Fruit fly (Drosophila melanogaster) whole organism, embryonic: ENCODE data around the gene Lst8.

Experiments
- CG12299 ChIP-seq: fragments of 200-800 bp; sonication (Bioruptor generic); optimal IDR thresholded peaks from 2 replicates; lab custom pipeline; 2018; ENCODE audit warnings: missing biosample characterization, mild to moderate bottlenecking, missing genetic modification characterization
- CG12942 ChIP-seq: fragments of 200-800 bp; sonication (Bioruptor generic); optimal IDR thresholded peaks from 3 replicates; lab custom pipeline; 2016; ENCODE audit warnings: missing biosample characterization, missing genetic modification characterization
- CG13287 ChIP-seq: fragments of 200-800 bp; sonication (Bioruptor generic); IDR thresholded peaks from 2 replicates; pipeline ENCODE4 v1.3.6; 2022; ENCODE audit warnings: missing biosample characterization, missing genetic modification characterization; ENCODE audit not compliant: partially characterized antibody
- CG15696 ChIP-seq: fragments of 200-800 bp; sonication (Bioruptor generic); optimal IDR thresholded peaks from 2 replicates; lab custom pipeline; 2019; ENCODE audit warnings: missing biosample characterization, mild to moderate bottlenecking, missing genetic modification characterization, moderate library complexity
- CG17568 ChIP-seq: fragments of 200-800 bp; sonication (Bioruptor generic); optimal IDR thresholded peaks from 2 replicates; lab custom pipeline; 2018; ENCODE audit warnings: missing biosample characterization, mild to moderate bottlenecking, missing genetic modification characterization, moderate library complexity
- CG1792 ChIP-seq: fragments of 200-800 bp; sonication (Bioruptor generic); optimal IDR thresholded peaks from 2 replicates; lab custom pipeline; 2016; ENCODE audit warnings: missing biosample characterization, missing genetic modification characterization
- CG18599 ChIP-seq: fragments of 200-800 bp; sonication (Bioruptor generic); optimal IDR thresholded peaks from 3 replicates; lab custom pipeline; 2017; ENCODE audit warnings: missing biosample characterization, missing genetic modification characterization, mild to moderate bottlenecking, moderate library complexity, missing genetic modification reagents
- CG2116 ChIP-seq: fragments of 200-800 bp; sonication (Bioruptor generic); optimal IDR thresholded peaks from 3 replicates; lab custom pipeline; 2018; ENCODE audit warnings: missing biosample characterization, mild to moderate bottlenecking, missing genetic modification characterization
- CG2199 ChIP-seq: fragments of 200-800 bp; sonication (Bioruptor generic); IDR thresholded peaks from 3 replicates; pipeline ENCODE4 v1.3.6; 2022; ENCODE audit warnings: missing biosample characterization, missing genetic modification characterization
- CG30403 ChIP-seq: fragments of 200-800 bp; sonication (Bioruptor generic); optimal IDR thresholded peaks from 3 replicates; lab custom pipeline; 2016; ENCODE audit warnings: missing biosample characterization, missing genetic modification characterization
- CG3281 ChIP-seq: fragments of 200-800 bp; sonication (Bioruptor generic); optimal IDR thresholded peaks from 3 replicates; lab custom pipeline; 2017; ENCODE audit warnings: missing biosample characterization, mild to moderate bottlenecking, missing genetic modification characterization
- CG6683 ChIP-seq: fragments of 200-800 bp; sonication (Bioruptor generic); optimal IDR thresholded peaks from 2 replicates; lab custom pipeline; 2017; ENCODE audit warnings: missing biosample characterization, mild to moderate bottlenecking, missing genetic modification characterization, missing genetic modification reagents
- CG9727 ChIP-seq: fragments of 200-800 bp; sonication (Bioruptor generic); optimal IDR thresholded peaks from 3 replicates; lab custom pipeline; 2017; ENCODE audit warnings: missing biosample characterization, mild to moderate bottlenecking, missing genetic modification characterization
- Doc3 ChIP-seq: fragments of 200-800 bp; sonication (Bioruptor generic); IDR thresholded peaks from 3 replicates; pipeline ENCODE4 v1.3.6; 2022; ENCODE audit warnings: missing biosample characterization, missing genetic modification characterization; ENCODE audit not compliant: partially characterized antibody
- GATAe ChIP-seq: fragments of 200-800 bp; sonication (Bioruptor generic); conservative IDR thresholded peaks from 2 replicates; pipeline ENCODE4 v1.3.6; 2022; ENCODE audit warnings: missing biosample characterization, missing genetic modification characterization
- Hr3 ChIP-seq: fragments of 200-800 bp; sonication (Bioruptor generic); optimal IDR thresholded peaks from 3 replicates; lab custom pipeline; 2016; ENCODE audit warnings: missing biosample characterization, missing genetic modification characterization
- Hr51 ChIP-seq, 2 experiments: fragments of 200-800 bp; sonication (Bioruptor generic); optimal IDR thresholded peaks; 2 replicates in 1 of 2; 3 replicates in 1 of 2; lab custom pipeline; 2016 to 2018; ENCODE audit warnings: missing biosample characterization in 2 of 2, missing genetic modification characterization in 2 of 2, mild to moderate bottlenecking in 1 of 2, moderate library complexity in 1 of 2
- Hr78 ChIP-seq, 2 experiments: fragments of 200-800 bp in 1 of 2; fragments of >200 bp in 1 of 2; sonication (Bioruptor generic) in 1 of 2; optimal IDR thresholded peaks; 2 replicates each; lab custom pipeline; 2017 to 2019; ENCODE audit warnings: missing biosample characterization in 2 of 2, missing genetic modification characterization in 2 of 2, mild to moderate bottlenecking in 1 of 2, moderate library complexity in 1 of 2
- Med ChIP-seq: fragments of 200-800 bp; sonication (Bioruptor generic); peaks from one replicate; lab custom pipeline; 2016; ENCODE audit warnings: missing biosample characterization, missing genetic modification characterization, mild to moderate bottlenecking, inconsistent platforms, moderate library complexity
- Nf-YC ChIP-seq: fragments of 200-800 bp; optimal IDR thresholded peaks from 3 replicates; lab custom pipeline; 2019; ENCODE audit warnings: missing biosample characterization, mild to moderate bottlenecking, missing genetic modification characterization, moderate library complexity
- Opbp ChIP-seq: fragments of 200-800 bp; sonication (Bioruptor generic); IDR thresholded peaks from 3 replicates; pipeline ENCODE4 v1.3.6; 2022; ENCODE audit warnings: missing biosample characterization, missing genetic modification characterization; ENCODE audit not compliant: partially characterized antibody
- Rfx ChIP-seq: fragments of 200-800 bp; sonication (Bioruptor generic); IDR thresholded peaks from 2 replicates; pipeline ENCODE4 v1.3.6; 2022; ENCODE audit warnings: missing biosample characterization, missing genetic modification characterization
- Six4 ChIP-seq: fragments of 200-800 bp; sonication (Bioruptor generic); optimal IDR thresholded peaks from 2 replicates; lab custom pipeline; 2016; ENCODE audit warnings: missing biosample characterization, missing genetic modification characterization
- Spps ChIP-seq: fragments of 200-800 bp; sonication (Bioruptor generic); optimal IDR thresholded peaks from 2 replicates; lab custom pipeline; 2018; ENCODE audit warnings: missing biosample characterization, mild to moderate bottlenecking, missing genetic modification characterization
- Sry-δ ChIP-seq: fragments of 200-800 bp; sonication (Bioruptor generic); optimal IDR thresholded peaks from 2 replicates; lab custom pipeline; 2016; ENCODE audit warnings: missing biosample characterization, missing genetic modification characterization
- amos ChIP-seq: fragments of 200-800 bp; sonication (Bioruptor generic); IDR thresholded peaks from 2 replicates; pipeline ENCODE4 v1.3.6; 2022; ENCODE audit warnings: missing biosample characterization, missing genetic modification characterization; ENCODE audit not compliant: partially characterized antibody
- aop ChIP-seq: fragments of 200-800 bp; sonication (Bioruptor generic); IDR thresholded peaks from 2 replicates; pipeline ENCODE4 v1.3.6; 2022; ENCODE audit warnings: missing biosample characterization, missing genetic modification characterization
- bbx ChIP-seq: fragments of 200-800 bp; sonication (Bioruptor generic); IDR thresholded peaks from 2 replicates; pipeline ENCODE4 v1.3.6; 2022; ENCODE audit warnings: missing biosample characterization, missing genetic modification characterization; ENCODE audit not compliant: partially characterized antibody
- chif ChIP-seq, 2 experiments: fragments of 200-800 bp; sonication (Bioruptor generic); optimal IDR thresholded peaks; 3 replicates each; lab custom pipeline; 2016; ENCODE audit warnings: missing biosample characterization in 2 of 2, missing genetic modification characterization in 2 of 2
- danr ChIP-seq: fragments of 200-800 bp; sonication (Bioruptor generic); IDR thresholded peaks from 2 replicates; pipeline ENCODE4 v1.3.6; 2022; ENCODE audit warnings: missing biosample characterization, missing genetic modification characterization
- fd3F ChIP-seq: fragments of 200-800 bp; sonication (Bioruptor generic); optimal IDR thresholded peaks from 2 replicates; lab custom pipeline; 2018; ENCODE audit warnings: missing biosample characterization, mild to moderate bottlenecking, missing genetic modification characterization, moderate library complexity
- h ChIP-seq: fragments of >200 bp; optimal IDR thresholded peaks from 2 replicates; lab custom pipeline; 2017
- insv ChIP-seq, 2 experiments: fragments of 200-800 bp; sonication (Bioruptor generic); optimal IDR thresholded peaks; 3 replicates each; lab custom pipeline; 2016 to 2018; ENCODE audit warnings: missing biosample characterization in 2 of 2, missing genetic modification characterization in 2 of 2
- inv ChIP-seq: fragments of 200-800 bp; sonication (Bioruptor generic); IDR thresholded peaks from 2 replicates; pipeline ENCODE4 v1.3.6; 2022; ENCODE audit warnings: missing biosample characterization, missing genetic modification characterization; ENCODE audit not compliant: partially characterized antibody
- lab ChIP-seq: fragments of 200-800 bp; sonication (Bioruptor generic); optimal IDR thresholded peaks from 3 replicates; lab custom pipeline; 2017; ENCODE audit warnings: missing biosample characterization, missing genetic modification characterization, mild to moderate bottlenecking, moderate library complexity, missing genetic modification reagents
- nerfin-2 ChIP-seq: fragments of 200-800 bp; sonication (Bioruptor generic); IDR thresholded peaks from 2 replicates; pipeline ENCODE4 v1.3.6; 2022; ENCODE audit warnings: missing biosample characterization, missing genetic modification characterization; ENCODE audit not compliant: partially characterized antibody
- onecut ChIP-seq: fragments of 200-800 bp; sonication (Bioruptor generic); IDR thresholded peaks from 2 replicates; pipeline ENCODE4 v1.3.6; 2022; ENCODE audit warnings: missing biosample characterization, missing genetic modification characterization
- phol ChIP-seq: fragments of 200-800 bp; sonication (Bioruptor generic); optimal IDR thresholded peaks from 3 replicates; lab custom pipeline; 2018; ENCODE audit warnings: missing biosample characterization, mild to moderate bottlenecking, missing genetic modification characterization, moderate library complexity
- row ChIP-seq: fragments of 200-800 bp; sonication (Bioruptor generic); IDR thresholded peaks from 3 replicates; pipeline ENCODE4 v1.3.6; 2022; ENCODE audit warnings: missing biosample characterization, missing genetic modification characterization
- sens ChIP-seq: fragments of 200-800 bp; sonication (Bioruptor generic); peaks from one replicate; lab custom pipeline; 2016; ENCODE audit warnings: missing biosample characterization, missing genetic modification characterization
- seq ChIP-seq: fragments of 200-800 bp; sonication (Bioruptor generic); IDR thresholded peaks from 2 replicates; pipeline ENCODE4 v1.3.6; 2022; ENCODE audit warnings: missing biosample characterization, missing genetic modification characterization
- shn ChIP-seq: fragments of 200-800 bp; sonication (Bioruptor generic); optimal IDR thresholded peaks from 3 replicates; lab custom pipeline; 2016; ENCODE audit warnings: missing biosample characterization, missing genetic modification characterization
- sima ChIP-seq: fragments of 200-800 bp; sonication (Bioruptor generic); optimal IDR thresholded peaks from 2 replicates; lab custom pipeline; 2016; ENCODE audit warnings: missing biosample characterization, missing genetic modification characterization
- tna ChIP-seq: fragments of 200-800 bp; sonication (Bioruptor generic); IDR thresholded peaks from 2 replicates; pipeline ENCODE4 v1.3.6; 2022; ENCODE audit warnings: missing biosample characterization, missing genetic modification characterization; ENCODE audit not compliant: partially characterized antibody
- trh ChIP-seq: fragments of 200-800 bp; sonication (Bioruptor generic); optimal IDR thresholded peaks from 2 replicates; lab custom pipeline; 2016; ENCODE audit warnings: missing biosample characterization, missing genetic modification characterization
- vnd ChIP-seq: fragments of 200-800 bp; sonication (Bioruptor generic); IDR thresholded peaks from 3 replicates; pipeline ENCODE4 v1.3.6; 2022; ENCODE audit warnings: missing biosample characterization, missing genetic modification characterization; ENCODE audit not compliant: partially characterized antibody
- wdn ChIP-seq: fragments of 200-800 bp; sonication (Bioruptor generic); IDR thresholded peaks from 2 replicates; pipeline ENCODE4 v1.3.6; 2022; ENCODE audit warnings: missing biosample characterization, missing genetic modification characterization
- yki ChIP-seq: fragments of >200 bp; optimal IDR thresholded peaks from 3 replicates; lab custom pipeline; 2018

The Lst8 gene

dm6 chrX:9556397-9556796, 49.4 kb downstream of the Lst8 start, which contains the start of gene CG15317 (continued):
- TF ChIP-seq row (GFP tag; lab: Robert Waterston, UW), result peak; percentile 79
- no peak for TF ChIP-seq seq (GFP tag; lab: Robert Waterston, UW)
- peak; percentile 67 for TF ChIP-seq vnd
- no peak for TF ChIP-seq shn (GFP tag; lab: Kevin White, UChicago)
- TF ChIP-seq Sry-δ (GFP tag; lab: Kevin White, UChicago), result peak; percentile 68
- peak; percentile 77 for TF ChIP-seq bbx (GFP tag; lab: Robert Waterston, UW)
- no peak for TF ChIP-seq fd3F (GFP tag; lab: Kevin White, UChicago)
- no peak for TF ChIP-seq onecut (GFP tag; lab: Robert Waterston, UW)
- TF ChIP-seq Med (GFP tag; lab: Kevin White, UChicago), result peak; percentile 76
- no peak for TF ChIP-seq Hr78 (GFP tag; optimal IDR thresholded peaks at IDR 0.05; lab: Kevin White, UChicago)
- TF ChIP-seq CG2116, result peak; percentile 21
- TF ChIP-seq GATAe, result no peak
- TF ChIP-seq chif (GFP tag; optimal IDR thresholded peaks at IDR 0.05; lab: Kevin White, UChicago), result no peak
- no peak for TF ChIP-seq CG18599 (GFP tag; lab: Kevin White, UChicago)
- peak; percentile 73; the same call in 2 of the 3 replicates for TF ChIP-seq Doc3 (GFP tag; lab: Robert Waterston, UW)
- TF ChIP-seq tna (GFP tag; lab: Robert Waterston, UW), result peak; percentile 75
- TF ChIP-seq Rfx (GFP tag; lab: Robert Waterston, UW), result peak; percentile 27; the same call in 1 of the 2 replicates
- TF ChIP-seq Opbp, result peak; percentile 78; the same call in 2 of the 3 replicates
- no peak for TF ChIP-seq sima (GFP tag; lab: Kevin White, UChicago)
- no peak for TF ChIP-seq CG17568 (GFP tag; lab: Kevin White, UChicago)
- TF ChIP-seq sens (GFP tag; lab: Kevin White, UChicago), result peak; percentile 62
- peak; percentile 77 for TF ChIP-seq nerfin-2
- TF ChIP-seq, all 482 proteins: peak for 46

dm6 chrX:9554346-9554808, 51.4 kb downstream of the Lst8 start, which contains the start of gene RpS28b:
RpS28b (plus strand) TSS chrX:9554623.
- TF ChIP-seq insv (GFP tag; optimal IDR thresholded peaks at IDR 0.05; lab: Kevin White, UChicago), result peak in 1 of 2 experiments; percentile 76
- TF ChIP-seq CG1792 (GFP tag; lab: Kevin White, UChicago), result peak; percentile 87
- peak; percentile 51 for TF ChIP-seq Hr3 (GFP tag; lab: Kevin White, UChicago)
- peak; percentile 37 for TF ChIP-seq CG30403
- TF ChIP-seq amos (GFP tag; lab: Robert Waterston, UW), result peak; percentile 87
- peak; percentile 78 for TF ChIP-seq trh (GFP tag; lab: Kevin White, UChicago)
- TF ChIP-seq Hr78 (GFP tag; optimal IDR thresholded peaks at IDR 0.05; lab: Kevin White, UChicago), result no peak
- no peak for TF ChIP-seq h (lab: Kevin White, UChicago)
- peak; percentile 72 for TF ChIP-seq phol (tag; lab: Kevin White, UChicago)
- TF ChIP-seq CG9727 (GFP tag; lab: Kevin White, UChicago), result peak; percentile 91
- TF ChIP-seq CG12942, result peak; percentile 65
- TF ChIP-seq lab, result peak; percentile 97
- TF ChIP-seq CG12299 (tag; lab: Kevin White, UChicago), result peak; percentile 69
- peak; percentile 48 for TF ChIP-seq Nf-YC (tag; lab: Kevin White, UChicago)
- TF ChIP-seq CG15696, result peak; percentile 10
- TF ChIP-seq CG6683, result peak; percentile 75
- TF ChIP-seq Rfx (GFP tag; lab: Robert Waterston, UW), result peak; percentile 98
- TF ChIP-seq CG3281, result peak; percentile 90
- no peak for TF ChIP-seq yki (lab: Kevin White, UChicago)
- peak; percentile 57 for TF ChIP-seq CG13287 (GFP tag; lab: Robert Waterston, UW)
- peak; percentile 70 for TF ChIP-seq sima (GFP tag; lab: Kevin White, UChicago)
- TF ChIP-seq CG18599 (GFP tag; lab: Kevin White, UChicago), result peak; percentile 87
- TF ChIP-seq Spps (tag; lab: Kevin White, UChicago), result peak; percentile 42
- peak; percentile 62; the same call in 1 of the 2 replicates for TF ChIP-seq inv (GFP tag; lab: Robert Waterston, UW)
- TF ChIP-seq danr (GFP tag; lab: Robert Waterston, UW), result peak; percentile 57; the same call in 1 of the 2 replicates
- peak; percentile 66; the same call in 1 of the 2 replicates for TF ChIP-seq aop (GFP tag; lab: Robert Waterston, UW)
- peak; percentile 81 for TF ChIP-seq bbx (GFP tag; lab: Robert Waterston, UW)
- TF ChIP-seq CG2199 (GFP tag; lab: Robert Waterston, UW), result peak; percentile 90
- peak in 1 of 2 experiments; percentile 85 for TF ChIP-seq Hr51 (GFP tag; optimal IDR thresholded peaks at IDR 0.05; lab: Kevin White, UChicago)
- TF ChIP-seq Six4 (GFP tag; lab: Kevin White, UChicago), result peak; percentile 48
- TF ChIP-seq wdn (GFP tag; lab: Robert Waterston, UW), result peak; percentile 75
